5 worm cellular contexts compared by ENCODE assay signal in the genomic region with DNA sequence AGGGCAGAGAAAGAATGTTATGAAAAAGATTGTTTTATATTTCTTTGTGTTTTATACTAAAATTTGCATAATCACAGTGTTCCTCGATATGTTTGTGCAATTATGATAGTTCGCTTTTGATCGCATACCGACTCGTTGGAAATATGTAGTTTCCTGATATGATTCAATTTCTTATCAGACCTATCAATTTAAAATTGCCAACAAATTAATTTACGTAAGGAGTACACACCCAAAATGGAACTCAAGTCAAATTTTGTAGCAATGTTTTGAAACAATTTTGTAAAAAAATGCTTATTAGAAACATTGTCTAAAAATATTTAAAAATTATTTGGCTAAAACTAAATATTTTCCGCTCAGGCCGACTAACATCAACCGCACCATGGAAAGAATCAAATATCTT.
TF ChIP-seq lines count a peak whose summit lies in the region.

No protein-coding gene starts in this region.

TF ChIP-seq in whole organism, L1 larva, 84 proteins besides CTCF, POLR2A, EP300 and RAD21:
- TF ChIP-seq elt-2 (tag; optimal IDR thresholded peaks at IDR 0.05; lab: Kevin White, UChicago) (peak; percentile 34), nhr-71 (tag; optimal IDR thresholded peaks at IDR 0.05; lab: Kevin White, UChicago) (no peak), pqm-1 (tag; optimal IDR thresholded peaks at IDR 0.05; lab: Kevin White, UChicago) (no peak), Y116A8C.19 (tag; optimal IDR thresholded peaks at IDR 0.05; lab: Kevin White, UChicago; ENCODE audit: borderline replicate concordance) (no peak), nhr-47 (tag; optimal IDR thresholded peaks at IDR 0.05; lab: Kevin White, UChicago) (no peak)

TF ChIP-seq in whole organism, L2 larva, 48 proteins besides CTCF, POLR2A, EP300 and RAD21:
- TF ChIP-seq sma-3 (GFP tag; optimal IDR thresholded peaks at IDR 0.05; lab: Kevin White, UChicago) (no peak), fos-1 (tag; optimal IDR thresholded peaks at IDR 0.05; lab: Kevin White, UChicago) (peak; percentile 79), crh-2 (tag; optimal IDR thresholded peaks at IDR 0.05; lab: Kevin White, UChicago) (peak; percentile 34), skn-1 (tag; optimal IDR thresholded peaks at IDR 0.05; lab: Kevin White, UChicago) (no peak)

TF ChIP-seq in whole organism, L3 larva, 47 proteins besides CTCF, POLR2A, EP300 and RAD21:
- TF ChIP-seq elt-2 (tag; optimal IDR thresholded peaks at IDR 0.05; lab: Kevin White, UChicago) (peak; percentile 76), zag-1 (tag; optimal IDR thresholded peaks at IDR 0.05; lab: Kevin White, UChicago) (no peak), ceh-16 (tag; optimal IDR thresholded peaks at IDR 0.05; lab: Kevin White, UChicago) (no peak), fkh-10 (GFP tag; optimal IDR thresholded peaks at IDR 0.05; lab: Kevin White, UChicago) (no peak), pha-4 (tag; optimal IDR thresholded peaks at IDR 0.05; lab: Kevin White, UChicago) (no peak), unc-62 (GFP tag; optimal IDR thresholded peaks at IDR 0.05; lab: Kevin White, UChicago) (no peak), lin-15B (tag; optimal IDR thresholded peaks at IDR 0.05; lab: Kevin White, UChicago) (no peak)

TF ChIP-seq in whole organism, L4 larva, 104 proteins besides CTCF, POLR2A, EP300 and RAD21:
- no peak for TF ChIP-seq lin-13 (GFP tag; optimal IDR thresholded peaks at IDR 0.05; lab: Kevin White, UChicago)
- no peak for TF ChIP-seq fos-1 (tag; optimal IDR thresholded peaks at IDR 0.05; lab: Kevin White, UChicago)
- TF ChIP-seq dve-1 (tag; optimal IDR thresholded peaks at IDR 0.05; lab: Kevin White, UChicago; ENCODE audit: insufficient read depth) = peak; percentile 39
- TF ChIP-seq pqm-1 (tag; optimal IDR thresholded peaks at IDR 0.05; lab: Kevin White, UChicago) = peak; percentile 48
- peak; percentile 7 for TF ChIP-seq mep-1 (tag; optimal IDR thresholded peaks at IDR 0.05; lab: Kevin White, UChicago)
- TF ChIP-seq daf-16 (GFP tag; optimal IDR thresholded peaks at IDR 0.05; lab: Kevin White, UChicago) = no peak
- peak; percentile 60 for TF ChIP-seq daf-16 (tag; optimal IDR thresholded peaks at IDR 0.05; lab: Kevin White, UChicago)
- peak; percentile 41; the same call in 1 of the 2 replicates for TF ChIP-seq dmd-6 (GFP tag; IDR thresholded peaks at IDR 0.05; lab: Robert Waterston, UW)
- TF ChIP-seq php-3 (GFP tag; IDR thresholded peaks at IDR 0.05; lab: Robert Waterston, UW) = 0 out of 2 replicates have a peak, but pooled peaks have one; percentile 23
- TF ChIP-seq nhr-28 (tag; optimal IDR thresholded peaks at IDR 0.05; lab: Kevin White, UChicago) = peak; percentile 69

TF ChIP-seq in whole organism, young adult, 124 proteins besides CTCF, POLR2A, EP300 and RAD21:
- TF ChIP-seq let-607 (tag; optimal IDR thresholded peaks at IDR 0.05; lab: Kevin White, UChicago) = peak in 1 of 2 experiments; percentile 21
- TF ChIP-seq hmg-20 (GFP tag; IDR thresholded peaks at IDR 0.05; lab: Robert Waterston, UW) = no peak
- peak; percentile 47 for TF ChIP-seq nhr-80 (tag; optimal IDR thresholded peaks at IDR 0.05; lab: Kevin White, UChicago)
